Worm (Caenorhabditis elegans): ENCODE results near the gene srw-66.
A peak's percentile ranks its signal among the peaks of the same experiment; 100 is the strongest.

srw-66 gene

ce11 chrII:1320412-1320811 lies 48.7 kb upstream of the srw-66 start (continued):
- peak; percentile 85 for TF ChIP-seq lin-29 (GFP tag; IDR thresholded peaks at IDR 0.05)
- TF ChIP-seq skn-1 (tag; optimal IDR thresholded peaks at IDR 0.05), result no peak
- TF ChIP-seq arid-1 (GFP tag; conservative IDR thresholded peaks at IDR 0.05), result peak; percentile 93
- TF ChIP-seq hmg-1.1 (GFP tag; IDR thresholded peaks at IDR 0.05), result peak; percentile 94
- peak; percentile 91 for TF ChIP-seq mdt-29 (GFP tag; IDR thresholded peaks at IDR 0.05)
- peak; percentile 94 for TF ChIP-seq ama-1 (optimal IDR thresholded peaks at IDR 0.05)
- TF ChIP-seq ZK546.5 (tag; optimal IDR thresholded peaks at IDR 0.05), result peak; percentile 89 to 98
- peak; percentile 93 for TF ChIP-seq spr-1 (tag; optimal IDR thresholded peaks at IDR 0.05)
- TF ChIP-seq daf-8 (GFP tag; IDR thresholded peaks at IDR 0.05), result no peak
- TF ChIP-seq unc-130 (GFP tag; optimal IDR thresholded peaks at IDR 0.05), result peak; percentile 95
- TF ChIP-seq nhr-48 (tag; optimal IDR thresholded peaks at IDR 0.05), result peak; percentile 82
- TF ChIP-seq lin-15B (tag; optimal IDR thresholded peaks at IDR 0.05), result peak; percentile 86
- TF ChIP-seq snpc-1.2 (GFP tag; IDR thresholded peaks at IDR 0.05), result peak; percentile 80
- TF ChIP-seq tra-1 (GFP tag; IDR thresholded peaks at IDR 0.05), result peak; percentile 95
- TF ChIP-seq Y105C5A.15 (GFP tag; IDR thresholded peaks at IDR 0.05), result peak; percentile 80; the same call in 1 of the 2 replicates
- TF ChIP-seq zip-11 (GFP tag; IDR thresholded peaks at IDR 0.05), result peak; percentile 47; the same call in 1 of the 2 replicates
- TF ChIP-seq ceh-20 (GFP tag; IDR thresholded peaks at IDR 0.05), result peak; percentile 97
- no peak for TF ChIP-seq nhr-237 (tag; optimal IDR thresholded peaks at IDR 0.05)
- peak; percentile 77 for TF ChIP-seq zip-2 (tag; optimal IDR thresholded peaks at IDR 0.05)
- peak; percentile 95 for TF ChIP-seq madf-9 (GFP tag; conservative IDR thresholded peaks at IDR 0.05)
- peak; percentile 71 for TF ChIP-seq lim-7 (GFP tag; IDR thresholded peaks at IDR 0.05)
- 0 out of 2 replicates have a peak, but pooled peaks have one; percentile 59 for TF ChIP-seq nhr-41 (GFP tag; IDR thresholded peaks at IDR 0.05)
- peak; percentile 61 for TF ChIP-seq F10B5.3 (tag; optimal IDR thresholded peaks at IDR 0.05)
- TF ChIP-seq php-3 (GFP tag; IDR thresholded peaks at IDR 0.05), result peak; percentile 92
- TF ChIP-seq aly-2 (tag; optimal IDR thresholded peaks at IDR 0.05), result peak; percentile 21
- peak; percentile 96 for TF ChIP-seq rbr-2 (tag; optimal IDR thresholded peaks at IDR 0.05)
- peak; percentile 62 for TF ChIP-seq ztf-7 (tag; optimal IDR thresholded peaks at IDR 0.05)
- no peak for TF ChIP-seq zag-1 (tag; optimal IDR thresholded peaks at IDR 0.05)
- TF ChIP-seq daf-19 (GFP tag; conservative IDR thresholded peaks at IDR 0.05), result no peak
- TF ChIP-seq mxl-2 (GFP tag; conservative IDR thresholded peaks at IDR 0.05), result 0 out of 2 replicates have a peak, but pooled peaks have one; percentile 46
- peak in 1 of 2 experiments; percentile 97 for TF ChIP-seq unc-62 (GFP tag; optimal IDR thresholded peaks at IDR 0.05 in 1 of 2)
- no peak for TF ChIP-seq unc-62 (tag; optimal IDR thresholded peaks at IDR 0.05)
- TF ChIP-seq nhr-25 (tag; optimal IDR thresholded peaks at IDR 0.05; ENCODE audit: borderline replicate concordance, insufficient read depth), result peak; percentile 93
- peak; percentile 88 for TF ChIP-seq ctbp-1 (GFP tag; IDR thresholded peaks at IDR 0.05)
- TF ChIP-seq nhr-102 (tag; optimal IDR thresholded peaks at IDR 0.05), result peak; percentile 94
- no peak for TF ChIP-seq egl-27 (tag; optimal IDR thresholded peaks at IDR 0.05)
- peak; percentile 96 for TF ChIP-seq T26A8.4 (GFP tag; IDR thresholded peaks at IDR 0.05)
- TF ChIP-seq Y5F2A.4 (GFP tag; optimal IDR thresholded peaks at IDR 0.05), result peak; percentile 56
- TF ChIP-seq nhr-10 (tag; optimal IDR thresholded peaks at IDR 0.05), result peak; percentile 82
- TF ChIP-seq ZK337.2 (GFP tag; IDR thresholded peaks at IDR 0.05), result peak; percentile 75
- peak; percentile 93 for TF ChIP-seq Y48G9A.11 (GFP tag; IDR thresholded peaks at IDR 0.05)

- TF ChIP-seq lin-1 (GFP tag; IDR thresholded peaks at IDR 0.05) (0 out of 2 replicates have a peak, but pooled peaks have one; percentile 14), mes-2 (tag; optimal IDR thresholded peaks at IDR 0.05; ENCODE audit: poor library complexity, severe bottlenecking) (no peak), hif-1 (tag; optimal IDR thresholded peaks at IDR 0.05) (no peak), hlh-11 (tag; optimal IDR thresholded peaks at IDR 0.05) (peak; percentile 61), nhr-28 (tag; optimal IDR thresholded peaks at IDR 0.05) (peak; percentile 84), arid-1 (GFP tag; conservative IDR thresholded peaks at IDR 0.05) (no peak), mxl-3 (GFP tag; optimal IDR thresholded peaks at IDR 0.05) (peak; percentile 87), pqm-1 (tag; optimal IDR thresholded peaks at IDR 0.05) (peak; percentile 23), mdl-1 (tag; optimal IDR thresholded peaks at IDR 0.05) (peak in 1 of 2 experiments; percentile 54), tra-1 (GFP tag; IDR thresholded peaks at IDR 0.05) (peak; percentile 58; the same call in 1 of the 2 replicates), ceh-44 (GFP tag; IDR thresholded peaks at IDR 0.05) (no peak), zfp-2 (tag; optimal IDR thresholded peaks at IDR 0.05) (peak; percentile 49), dmd-6 (GFP tag; IDR thresholded peaks at IDR 0.05) (peak; percentile 77), zfp-3 (GFP tag; conservative IDR thresholded peaks at IDR 0.05) (no peak)
These were observed 43.5 kb upstream of the srw-66 start for ce11 chrII:1315245-1315644.
